Worm (Caenorhabditis elegans) whole organism, mixed stage, embryonic: ENCODE data around the gene dsc-4.

Experiments used
- M03D4.4 ChIP-seq: sonication (generic microtip); optimal IDR thresholded peaks from 2 replicates; lab custom pipeline; 2017; ENCODE audit warnings: mild to moderate bottlenecking, missing genetic modification characterization, missing compliant biosample characterization
- bed-3 ChIP-seq: fragments of 200-800 bp; sonication (Bioruptor generic); optimal IDR thresholded peaks from 3 replicates; lab custom pipeline; 2018; ENCODE audit warnings: mild to moderate bottlenecking, missing genetic modification characterization, moderate library complexity, missing compliant biosample characterization
- blmp-1 ChIP-seq: fragments of 150-350 bp; optimal IDR thresholded peaks from 2 replicates; lab custom pipeline; 2014; ENCODE audit warnings: missing biosample characterization, missing genetic modification characterization
- ceh-39 ChIP-seq: fragments of 150-350 bp; optimal IDR thresholded peaks from 2 replicates; lab custom pipeline; 2014; ENCODE audit warnings: missing biosample characterization, missing genetic modification characterization
- ceh-43 ChIP-seq: fragments of 200-800 bp; sonication (Bioruptor generic); optimal IDR thresholded peaks from 2 replicates; lab custom pipeline; 2018; ENCODE audit warnings: mild to moderate bottlenecking, missing genetic modification characterization, moderate library complexity, missing compliant biosample characterization
- ces-1 ChIP-seq: fragments of 150-350 bp; optimal IDR thresholded peaks from 2 replicates; lab custom pipeline; 2014; ENCODE audit warnings: missing biosample characterization, missing genetic modification reagents, missing genetic modification characterization
- cnd-1 ChIP-seq: fragments of 200-800 bp; sonication (Bioruptor generic); optimal IDR thresholded peaks from 2 replicates; lab custom pipeline; 2018; ENCODE audit warnings: mild to moderate bottlenecking, missing genetic modification characterization, missing compliant biosample characterization
- drap-1 ChIP-seq: fragments of 200-800 bp; sonication (Bioruptor generic); optimal IDR thresholded peaks from 3 replicates; lab custom pipeline; 2018; ENCODE audit warnings: mild to moderate bottlenecking, missing genetic modification characterization, missing compliant biosample characterization
- elt-1 ChIP-seq: sonication (generic microtip); optimal IDR thresholded peaks from 2 replicates; lab custom pipeline; 2017; ENCODE audit warnings: missing genetic modification characterization, mild to moderate bottlenecking, missing compliant biosample characterization, antibody characterized with exemption, moderate library complexity, borderline replicate concordance; ENCODE audit not compliant: insufficient read depth
- elt-3 ChIP-seq: fragments of 150-350 bp; optimal IDR thresholded peaks from 2 replicates; lab custom pipeline; 2014; ENCODE audit warnings: missing biosample characterization, missing genetic modification characterization
- flh-1 ChIP-seq: fragments of 200-800 bp; sonication (Bioruptor generic); optimal IDR thresholded peaks from 2 replicates; lab custom pipeline; 2018; ENCODE audit warnings: mild to moderate bottlenecking, missing genetic modification characterization, moderate library complexity, missing compliant biosample characterization
- ham-2 ChIP-seq: fragments of 200-800 bp; sonication (Bioruptor generic); optimal IDR thresholded peaks from 2 replicates; lab custom pipeline; 2018; ENCODE audit warnings: mild to moderate bottlenecking, missing genetic modification characterization, missing compliant biosample characterization
- hlh-1 ChIP-seq: fragments of 150-350 bp; optimal IDR thresholded peaks from 2 replicates; lab custom pipeline; 2014; ENCODE audit warnings: missing biosample characterization, missing genetic modification reagents, missing genetic modification characterization
- lin-13 ChIP-seq: fragments of 150-350 bp; optimal IDR thresholded peaks from 2 replicates; lab custom pipeline; 2014; ENCODE audit warnings: missing biosample characterization, missing genetic modification characterization
- lin-32 ChIP-seq: fragments of 200-800 bp; sonication (Bioruptor generic); optimal IDR thresholded peaks from 2 replicates; lab custom pipeline; 2018; ENCODE audit warnings: mild to moderate bottlenecking, missing genetic modification characterization, missing compliant biosample characterization
- mab-5 ChIP-seq: fragments of 150-350 bp; optimal IDR thresholded peaks from 2 replicates; lab custom pipeline; 2014; ENCODE audit warnings: missing biosample characterization, missing genetic modification characterization
- mep-1 ChIP-seq: fragments of 150-350 bp; optimal IDR thresholded peaks from 2 replicates; lab custom pipeline; 2017; ENCODE audit warnings: missing biosample characterization, missing genetic modification reagents, missing genetic modification characterization, inconsistent platforms
- mls-2 ChIP-seq: sonication (generic microtip); optimal IDR thresholded peaks from 2 replicates; lab custom pipeline; 2016; ENCODE audit warnings: mild to moderate bottlenecking, missing genetic modification characterization, moderate library complexity, missing compliant biosample characterization
- nhr-12 ChIP-seq: fragments of 150-350 bp; optimal IDR thresholded peaks from 2 replicates; lab custom pipeline; 2014; ENCODE audit warnings: missing biosample characterization, missing genetic modification characterization
- nhr-237 ChIP-seq: fragments of 150-350 bp; optimal IDR thresholded peaks from 2 replicates; lab custom pipeline; 2014; ENCODE audit warnings: missing biosample characterization, missing genetic modification characterization
- nhr-28 ChIP-seq: fragments of 150-350 bp; optimal IDR thresholded peaks from 2 replicates; lab custom pipeline; 2014; ENCODE audit warnings: missing biosample characterization, missing genetic modification characterization
- pha-4 ChIP-seq: fragments of 150-350 bp; optimal IDR thresholded peaks from 2 replicates; lab custom pipeline; 2018; ENCODE audit warnings: missing biosample characterization, missing genetic modification reagents, missing genetic modification characterization
- sem-2 ChIP-seq: fragments of 200-800 bp; sonication (Bioruptor generic); optimal IDR thresholded peaks from 2 replicates; lab custom pipeline; 2018; ENCODE audit warnings: mild to moderate bottlenecking, missing genetic modification characterization, missing compliant biosample characterization
- snpc-4 ChIP-seq: fragments of 150-350 bp; optimal IDR thresholded peaks from 2 replicates; lab custom pipeline; 2014; ENCODE audit warnings: missing biosample characterization, missing genetic modification characterization
- sptf-1 ChIP-seq: sonication (generic microtip); optimal IDR thresholded peaks from 2 replicates; lab custom pipeline; 2017; ENCODE audit warnings: mild to moderate bottlenecking, missing genetic modification characterization, moderate library complexity, missing compliant biosample characterization
- tbx-8 ChIP-seq: fragments of 200-800 bp; sonication (Bioruptor generic); optimal IDR thresholded peaks from 2 replicates; lab custom pipeline; 2018; ENCODE audit warnings: mild to moderate bottlenecking, missing genetic modification characterization, moderate library complexity, missing compliant biosample characterization
- unc-120 ChIP-seq: sonication (generic microtip); optimal IDR thresholded peaks from 2 replicates; lab custom pipeline; 2017; ENCODE audit warnings: missing genetic modification characterization, missing compliant biosample characterization; ENCODE audit not compliant: poor library complexity, severe bottlenecking
- unc-62 ChIP-seq: fragments of 150-350 bp; optimal IDR thresholded peaks from 2 replicates; lab custom pipeline; 2014; ENCODE audit warnings: missing biosample characterization, missing genetic modification reagents, missing genetic modification characterization
- zip-8 ChIP-seq: fragments of 150-350 bp; optimal IDR thresholded peaks from 2 replicates; lab custom pipeline; 2014; ENCODE audit warnings: missing biosample characterization, missing genetic modification characterization

Gene dsc-4

DNA sequence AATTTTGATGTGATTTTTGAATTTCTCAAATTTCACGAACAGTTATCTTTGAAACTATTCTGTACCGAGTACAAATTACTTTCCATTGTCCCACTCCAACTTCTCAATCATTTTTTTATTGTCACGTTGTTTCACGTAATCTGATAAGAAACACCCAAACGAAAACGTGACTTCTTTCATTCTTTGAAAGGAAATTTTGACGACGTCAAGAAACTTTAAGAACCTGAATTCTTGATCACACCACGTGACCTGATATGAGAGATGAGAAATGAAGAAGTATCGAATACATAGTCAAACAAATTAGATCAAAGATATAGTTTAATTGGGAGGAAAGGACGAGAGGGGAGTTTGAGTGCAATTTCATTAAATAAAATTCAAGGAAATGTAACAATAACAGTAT is 10.8 kb downstream of the dsc-4 start:
- no peak for TF ChIP-seq mls-2 (tag; lab: Kevin White, UChicago)
- TF ChIP-seq unc-120 (tag; lab: Kevin White, UChicago), result no peak
- no peak for TF ChIP-seq ces-1 (GFP tag; lab: Kevin White, UChicago)
- no peak for TF ChIP-seq M03D4.4 (tag; lab: Kevin White, UChicago)
- no peak for TF ChIP-seq nhr-237 (tag; lab: Kevin White, UChicago)
- no peak for TF ChIP-seq zip-8
- no peak for TF ChIP-seq cnd-1
- no peak for TF ChIP-seq hlh-1 (tag; lab: Kevin White, UChicago)
- TF ChIP-seq snpc-4 (tag; lab: Kevin White, UChicago), result no peak
- no peak for TF ChIP-seq pha-4 (tag; lab: Kevin White, UChicago)
- no peak for TF ChIP-seq elt-1
- TF ChIP-seq ceh-43 (GFP tag; lab: Kevin White, UChicago), result no peak
- TF ChIP-seq sptf-1, result no peak
- no peak for TF ChIP-seq bed-3 (GFP tag; lab: Kevin White, UChicago)
- no peak for TF ChIP-seq tbx-8 (GFP tag; lab: Kevin White, UChicago)
- TF ChIP-seq flh-1, result no peak
- no peak for TF ChIP-seq lin-13
- no peak for TF ChIP-seq nhr-12 (tag; lab: Kevin White, UChicago)
- TF ChIP-seq sem-2 (GFP tag; lab: Kevin White, UChicago), result no peak
- TF ChIP-seq drap-1 (GFP tag; lab: Kevin White, UChicago), result no peak

DNA sequence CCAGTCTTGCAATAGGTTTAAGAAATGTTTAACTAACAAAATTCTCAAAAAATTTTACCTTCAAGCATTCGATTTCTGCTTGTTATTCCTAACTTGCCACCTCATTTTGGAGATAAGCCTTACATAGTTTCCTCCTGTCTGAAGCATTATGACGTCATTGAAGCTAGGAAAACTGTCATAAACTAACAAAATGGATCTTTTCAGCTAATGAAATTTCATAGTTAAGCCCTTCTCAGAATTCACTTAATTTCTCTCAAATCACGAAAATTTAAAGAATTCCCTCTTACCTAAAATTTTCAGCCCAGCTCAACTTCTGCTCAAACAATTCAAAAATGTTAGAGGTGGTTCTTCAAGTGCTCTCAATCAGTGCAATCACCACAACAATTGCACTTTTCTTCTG is 13.1 kb downstream of the dsc-4 start, which contains the start of gene swt-1:
swt-1 (plus strand) TSS at position 301 of the 400 bp plus-strand sequence.
- TF ChIP-seq ceh-39 (tag; lab: Kevin White, UChicago), result no peak
- TF ChIP-seq zip-8, result peak; percentile 73

- no peak for TF ChIP-seq unc-62 (GFP tag; lab: Kevin White, UChicago)
These were observed 13.8 kb downstream of the dsc-4 start for ce11 chrIV:306572-306971.

- no peak for TF ChIP-seq nhr-237 (tag; lab: Kevin White, UChicago)
- no peak for TF ChIP-seq sptf-1
- TF ChIP-seq elt-3 (tag; lab: Kevin White, UChicago), result no peak
- no peak for TF ChIP-seq mab-5
- no peak for TF ChIP-seq elt-1
- TF ChIP-seq lin-32 (GFP tag; lab: Kevin White, UChicago), result no peak
These were observed 15.2 kb downstream of the dsc-4 start for ce11 chrIV:305101-305500.

- no peak for TF ChIP-seq cnd-1
- no peak for TF ChIP-seq blmp-1 (tag; lab: Kevin White, UChicago)
These were observed 17.1 kb downstream of the dsc-4 start for ce11 chrIV:303264-303663.

ce11 chrIV:302743-303142 is 17.6 kb downstream of the dsc-4 start:
- no peak for TF ChIP-seq ceh-43 (GFP tag; lab: Kevin White, UChicago)
- TF ChIP-seq ham-2, result no peak
- peak; percentile 3 for TF ChIP-seq elt-3 (tag; lab: Kevin White, UChicago)
- no peak for TF ChIP-seq ceh-39 (tag; lab: Kevin White, UChicago)
- no peak for TF ChIP-seq lin-13
- no peak for TF ChIP-seq tbx-8 (GFP tag; lab: Kevin White, UChicago)
- no peak for TF ChIP-seq lin-32 (GFP tag; lab: Kevin White, UChicago)
- no peak for TF ChIP-seq nhr-28 (tag; lab: Kevin White, UChicago)
- TF ChIP-seq, all 35 proteins: peak for 1

DNA sequence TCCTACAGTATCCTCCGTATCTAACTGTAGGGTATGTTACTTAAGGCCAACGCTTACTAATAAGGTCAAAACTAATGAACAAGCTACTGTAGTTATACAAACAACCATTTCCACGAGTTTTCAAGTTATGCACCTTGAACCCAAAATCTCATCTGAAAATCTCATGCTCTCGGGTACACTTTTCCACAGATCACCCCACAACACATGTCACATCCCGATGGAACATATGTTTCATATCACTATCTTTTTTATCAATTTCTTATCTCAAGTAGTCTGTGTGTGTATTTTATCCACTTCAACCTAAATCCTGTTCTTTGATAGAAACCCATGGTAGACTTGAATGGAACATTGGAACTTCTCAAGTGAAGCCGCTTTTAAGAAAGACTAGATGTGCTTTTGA is 20.0 kb downstream of the dsc-4 start:
- no peak for TF ChIP-seq lin-13
- TF ChIP-seq M03D4.4 (tag; lab: Kevin White, UChicago), result no peak
- no peak for TF ChIP-seq hlh-1 (tag; lab: Kevin White, UChicago)
- no peak for TF ChIP-seq mep-1 (tag; lab: Kevin White, UChicago)
- no peak for TF ChIP-seq blmp-1 (tag; lab: Kevin White, UChicago)
- TF ChIP-seq bed-3 (GFP tag; lab: Kevin White, UChicago), result no peak
